Worm (Caenorhabditis elegans) whole organism, L1 larva: ENCODE data around the gene Y44F5A.1.

ENCODE experiments used
- C16A3.4 ChIP-seq: fragments of 150-350 bp; optimal IDR thresholded peaks from 2 replicates; lab custom pipeline; 2014; ENCODE audit warnings: missing biosample characterization, missing genetic modification characterization
- aha-1 ChIP-seq: fragments of 150-350 bp; optimal IDR thresholded peaks from 2 replicates; lab custom pipeline; 2014; ENCODE audit warnings: missing biosample characterization, missing genetic modification characterization
- aly-2 ChIP-seq: fragments of 150-350 bp; optimal IDR thresholded peaks from 2 replicates; lab custom pipeline; 2014; ENCODE audit warnings: missing biosample characterization, missing genetic modification characterization
- ama-1 ChIP-seq: fragments of 150-350 bp; optimal IDR thresholded peaks from 2 replicates; lab custom pipeline; 2014
- blmp-1 ChIP-seq: fragments of 150-350 bp; optimal IDR thresholded peaks from 2 replicates; lab custom pipeline; 2014; ENCODE audit warnings: missing biosample characterization, missing genetic modification characterization
- ceh-63 ChIP-seq: fragments of 200-800 bp; sonication (Bioruptor generic); optimal IDR thresholded peaks from 2 replicates; lab custom pipeline; 2018; ENCODE audit warnings: mild to moderate bottlenecking, missing genetic modification characterization, missing compliant biosample characterization
- ceh-8 ChIP-seq: fragments of 200-800 bp; sonication (Bioruptor generic); optimal IDR thresholded peaks from 2 replicates; lab custom pipeline; 2018; ENCODE audit warnings: mild to moderate bottlenecking, missing genetic modification characterization, moderate library complexity, missing compliant biosample characterization
- ceh-82 ChIP-seq, 3 experiments: fragments of 150-350 bp in 1 of 3; sonication (generic microtip) in 2 of 3; optimal IDR thresholded peaks; 2 replicates each; lab custom pipeline; 2014 to 2017; ENCODE audit warnings: missing biosample characterization in 3 of 3, missing genetic modification characterization in 3 of 3
- ceh-88 ChIP-seq: fragments of 200-800 bp; sonication (Bioruptor generic); IDR thresholded peaks from 2 replicates; pipeline ENCODE4 v1.3.6; 2022; ENCODE audit warnings: missing genetic modification characterization, missing compliant biosample characterization
- dpl-1 ChIP-seq, 3 experiments: fragments of 150-350 bp in 2 of 3; sonication (generic microtip) in 1 of 3; optimal IDR thresholded peaks; 2 replicates each; lab custom pipeline; 2014 to 2017; ENCODE audit warnings: missing biosample characterization in 3 of 3, missing genetic modification characterization in 3 of 3, missing genetic modification reagents in 3 of 3
- dsc-1 ChIP-seq: sonication (generic microtip); optimal IDR thresholded peaks from 2 replicates; lab custom pipeline; 2016; ENCODE audit warnings: mild to moderate bottlenecking, missing genetic modification characterization, missing compliant biosample characterization
- efl-1 ChIP-seq, 4 experiments: fragments of 150-350 bp; optimal IDR thresholded peaks in 3 of 4; peaks in 1 of 4; 1 replicate in 1 of 4; 2 replicates in 3 of 4; lab custom pipeline; 2014; ENCODE audit warnings: missing biosample characterization in 2 of 4, missing genetic modification characterization in 2 of 4, missing genetic modification reagents in 2 of 4
- egl-13 ChIP-seq: sonication (generic microtip); optimal IDR thresholded peaks from 2 replicates; lab custom pipeline; 2016; ENCODE audit warnings: missing genotype, missing genetic modification reagents, missing genetic modification characterization, missing compliant biosample characterization
- elt-2 ChIP-seq: sonication (generic microtip); optimal IDR thresholded peaks from 2 replicates; lab custom pipeline; 2016; ENCODE audit warnings: missing genetic modification characterization, mild to moderate bottlenecking, inconsistent platforms, missing compliant biosample characterization, missing genetic modification reagents
- elt-3 ChIP-seq, 6 experiments: fragments of 150-350 bp in 1 of 6; sonication (generic microtip); optimal IDR thresholded peaks; 2 replicates each; lab custom pipeline; 2017 to 2018; ENCODE audit warnings: missing biosample characterization in 6 of 6, missing genetic modification characterization in 6 of 6, inconsistent platforms in 1 of 6
- fkh-10 ChIP-seq: sonication (generic microtip); optimal IDR thresholded peaks from 2 replicates; lab custom pipeline; 2017; ENCODE audit warnings: missing biosample characterization, missing genetic modification reagents, missing genetic modification characterization
- fkh-4 ChIP-seq: sonication (generic microtip); optimal IDR thresholded peaks from 2 replicates; lab custom pipeline; 2016; ENCODE audit warnings: missing compliant biosample characterization, missing genetic modification characterization, borderline replicate concordance
- fkh-8 ChIP-seq: sonication (generic microtip); optimal IDR thresholded peaks from 2 replicates; lab custom pipeline; 2016; ENCODE audit warnings: mild to moderate bottlenecking, missing genetic modification characterization, missing compliant biosample characterization
- fos-1 ChIP-seq: fragments of 150-350 bp; optimal IDR thresholded peaks from 2 replicates; lab custom pipeline; 2014; ENCODE audit warnings: missing biosample characterization, missing genetic modification characterization
- hlh-17 ChIP-seq: fragments of 200-800 bp; sonication (Bioruptor generic); optimal IDR thresholded peaks from 2 replicates; lab custom pipeline; 2018; ENCODE audit warnings: missing genetic modification characterization, mild to moderate bottlenecking, missing compliant biosample characterization, moderate library complexity, borderline replicate concordance
- hpl-2 ChIP-seq: fragments of 150-350 bp; optimal IDR thresholded peaks from 2 replicates; lab custom pipeline; 2014; ENCODE audit warnings: missing biosample characterization, missing genetic modification reagents, missing genetic modification characterization
- irx-1 ChIP-seq: sonication (generic microtip); optimal IDR thresholded peaks from 2 replicates; lab custom pipeline; 2016; ENCODE audit warnings: missing genetic modification characterization, missing compliant biosample characterization
- lin-13 ChIP-seq: fragments of 150-350 bp; optimal IDR thresholded peaks from 2 replicates; lab custom pipeline; 2014; ENCODE audit warnings: missing biosample characterization, missing genetic modification reagents, missing genetic modification characterization
- lin-14 ChIP-seq: fragments of 200-800 bp; sonication (Bioruptor generic); optimal IDR thresholded peaks from 2 replicates; lab custom pipeline; 2018; ENCODE audit warnings: mild to moderate bottlenecking, missing genetic modification characterization, moderate library complexity, missing compliant biosample characterization
- lin-35 ChIP-seq, 2 experiments: fragments of 150-350 bp; optimal IDR thresholded peaks; 2 replicates each; lab custom pipeline; 2014; ENCODE audit warnings: missing biosample characterization in 2 of 2, missing genetic modification characterization in 2 of 2, missing genetic modification reagents in 2 of 2
- lir-3 ChIP-seq: sonication (generic microtip); optimal IDR thresholded peaks from 2 replicates; lab custom pipeline; 2016; ENCODE audit warnings: mild to moderate bottlenecking, missing genetic modification characterization, moderate library complexity, missing compliant biosample characterization; ENCODE audit not compliant: poor library complexity
- lsy-2 ChIP-seq, 2 experiments: fragments of 150-350 bp; optimal IDR thresholded peaks; 2 replicates each; lab custom pipeline; 2014; ENCODE audit warnings: missing biosample characterization in 2 of 2, missing genetic modification characterization in 2 of 2
- mab-9 ChIP-seq: fragments of 200-800 bp; sonication (Bioruptor generic); IDR thresholded peaks from 2 replicates; pipeline ENCODE4 v1.3.6; 2022; ENCODE audit warnings: missing genetic modification reagents, missing genetic modification characterization, missing compliant biosample characterization
- mdl-1 ChIP-seq, 2 experiments: fragments of 150-350 bp; optimal IDR thresholded peaks; 2 replicates each; lab custom pipeline; 2014 to 2017; ENCODE audit warnings: missing biosample characterization in 2 of 2, missing genetic modification characterization in 2 of 2, inconsistent platforms in 1 of 2
- nhr-19 ChIP-seq: fragments of 200-800 bp; sonication (Bioruptor generic); conservative IDR thresholded peaks from 2 replicates; pipeline ENCODE4 v1.3.6; 2022; ENCODE audit warnings: missing genetic modification characterization, missing compliant biosample characterization
- nhr-20 ChIP-seq: sonication (generic microtip); optimal IDR thresholded peaks from 2 replicates; lab custom pipeline; 2016; ENCODE audit warnings: mild to moderate bottlenecking, missing genetic modification characterization, missing compliant biosample characterization
- nhr-28 ChIP-seq: fragments of 150-350 bp; optimal IDR thresholded peaks from 2 replicates; lab custom pipeline; 2014; ENCODE audit warnings: missing biosample characterization, missing genetic modification characterization
- nhr-47 ChIP-seq: sonication (generic microtip); optimal IDR thresholded peaks from 2 replicates; lab custom pipeline; 2016; ENCODE audit warnings: mild to moderate bottlenecking, missing genetic modification characterization, moderate library complexity, missing compliant biosample characterization
- nhr-71 ChIP-seq: sonication (generic microtip); optimal IDR thresholded peaks from 2 replicates; lab custom pipeline; 2016; ENCODE audit warnings: mild to moderate bottlenecking, missing genetic modification characterization, moderate library complexity, missing compliant biosample characterization
- nhr-84 ChIP-seq: sonication (generic microtip); optimal IDR thresholded peaks from 2 replicates; lab custom pipeline; 2017; ENCODE audit warnings: missing biosample characterization, missing genetic modification characterization
- nhr-85 ChIP-seq: sonication (generic microtip); peaks from one replicate; lab custom pipeline; 2016; ENCODE audit warnings: missing genetic modification characterization, inconsistent platforms, missing compliant biosample characterization
- nhr-90 ChIP-seq: sonication (generic microtip); optimal IDR thresholded peaks from 2 replicates; lab custom pipeline; 2016; ENCODE audit warnings: mild to moderate bottlenecking, missing genetic modification characterization, missing compliant biosample characterization; ENCODE audit not compliant: poor library complexity
- pax-3 ChIP-seq: fragments of 200-800 bp; sonication (Bioruptor generic); optimal IDR thresholded peaks from 2 replicates; lab custom pipeline; 2018; ENCODE audit warnings: mild to moderate bottlenecking, missing genetic modification characterization, moderate library complexity, missing compliant biosample characterization
- rnt-1 ChIP-seq: sonication (generic microtip); optimal IDR thresholded peaks from 2 replicates; lab custom pipeline; 2016; ENCODE audit warnings: mild to moderate bottlenecking, missing genetic modification characterization, moderate library complexity, missing compliant biosample characterization
- snu-23 ChIP-seq: sonication (generic microtip); optimal IDR thresholded peaks from 2 replicates; lab custom pipeline; 2016; ENCODE audit warnings: missing genetic modification characterization, missing compliant biosample characterization
- sptf-1 ChIP-seq: fragments of 150-350 bp; optimal IDR thresholded peaks from 2 replicates; lab custom pipeline; 2014; ENCODE audit warnings: missing biosample characterization, missing genetic modification characterization
- sup-37 ChIP-seq: fragments of 200-800 bp; sonication (Bioruptor generic); optimal IDR thresholded peaks from 2 replicates; lab custom pipeline; 2018; ENCODE audit warnings: mild to moderate bottlenecking, missing genetic modification characterization, missing compliant biosample characterization
- swsn-7 ChIP-seq: sonication (generic microtip); optimal IDR thresholded peaks from 2 replicates; lab custom pipeline; 2016; ENCODE audit warnings: missing genetic modification characterization, missing compliant biosample characterization
- tbx-2 ChIP-seq: sonication (generic microtip); optimal IDR thresholded peaks from 2 replicates; lab custom pipeline; 2016; ENCODE audit warnings: missing genetic modification characterization, missing compliant biosample characterization
- tlp-1 ChIP-seq: fragments of 150-350 bp; optimal IDR thresholded peaks from 2 replicates; lab custom pipeline; 2014; ENCODE audit warnings: missing biosample characterization, missing genetic modification characterization
- unc-130 ChIP-seq: fragments of 150-350 bp; optimal IDR thresholded peaks from 2 replicates; lab custom pipeline; 2017; ENCODE audit warnings: missing biosample characterization, missing genetic modification characterization, inconsistent platforms
- unc-62 ChIP-seq: fragments of 150-350 bp; optimal IDR thresholded peaks from 2 replicates; lab custom pipeline; 2014; ENCODE audit warnings: missing biosample characterization, missing genetic modification reagents, missing genetic modification characterization
- unc-98 ChIP-seq: fragments of 200-800 bp; sonication (Bioruptor generic); IDR thresholded peaks from 2 replicates; pipeline ENCODE4 v1.3.6; 2022; ENCODE audit warnings: missing genetic modification characterization, missing compliant biosample characterization
- vab-15 ChIP-seq: sonication (generic microtip); optimal IDR thresholded peaks from 2 replicates; lab custom pipeline; 2017; ENCODE audit warnings: missing genotype, mild to moderate bottlenecking, missing genetic modification characterization, missing compliant biosample characterization
- zip-4 ChIP-seq: fragments of 200-800 bp; sonication (Bioruptor generic); optimal IDR thresholded peaks from 2 replicates; lab custom pipeline; 2018; ENCODE audit warnings: mild to moderate bottlenecking, missing genetic modification characterization, moderate library complexity, missing compliant biosample characterization
- ztf-4 ChIP-seq: fragments of 150-350 bp; optimal IDR thresholded peaks from 2 replicates; lab custom pipeline; 2014; ENCODE audit warnings: missing biosample characterization, missing genetic modification characterization

Y44F5A.1 gene

ce11 chrIII:4195306-4196008, 52.0 kb downstream of the Y44F5A.1 start:
- TF ChIP-seq nhr-19 (GFP tag; lab: Robert Waterston, UW), result peak; percentile 60
- TF ChIP-seq unc-130, result peak; percentile 13
- no peak for TF ChIP-seq dpl-1 (GFP tag; optimal IDR thresholded peaks at IDR 0.05; lab: Kevin White, UChicago)
- no peak for TF ChIP-seq tlp-1
- TF ChIP-seq hlh-17 (GFP tag; lab: Kevin White, UChicago), result peak; percentile 5
- peak; percentile 39 for TF ChIP-seq hpl-2
- no peak for TF ChIP-seq sptf-1 (tag; lab: Kevin White, UChicago)
- peak; percentile 11 for TF ChIP-seq lir-3 (tag; lab: Kevin White, UChicago)
- peak; percentile 32 for TF ChIP-seq fkh-4 (tag; lab: Kevin White, UChicago)
- no peak for TF ChIP-seq ceh-82 (tag; optimal IDR thresholded peaks at IDR 0.05; lab: Kevin White, UChicago)
- peak; percentile 5 for TF ChIP-seq tbx-2 (tag; lab: Kevin White, UChicago)
- TF ChIP-seq egl-13 (tag; lab: Kevin White, UChicago), result no peak
- no peak for TF ChIP-seq fkh-8 (tag; lab: Kevin White, UChicago)
- TF ChIP-seq sup-37 (GFP tag; lab: Kevin White, UChicago), result peak; percentile 41
- peak; percentile 95 for TF ChIP-seq ama-1 (lab: Kevin White, UChicago)
- TF ChIP-seq irx-1, result peak; percentile 35
- TF ChIP-seq nhr-84 (tag; lab: Kevin White, UChicago), result no peak
- peak; percentile 35 for TF ChIP-seq fos-1 (tag; lab: Kevin White, UChicago)
- TF ChIP-seq nhr-85 (tag; lab: Kevin White, UChicago), result peak; percentile 80
- TF ChIP-seq unc-98, result no peak
- TF ChIP-seq fkh-10 (GFP tag; lab: Kevin White, UChicago), result no peak
- TF ChIP-seq aha-1, result no peak
- TF ChIP-seq dsc-1, result peak; percentile 64
- peak; percentile 45 for TF ChIP-seq pax-3 (tag; lab: Kevin White, UChicago)
- TF ChIP-seq ceh-88 (GFP tag; lab: Robert Waterston, UW), result no peak
- no peak for TF ChIP-seq elt-3 (tag; optimal IDR thresholded peaks at IDR 0.05; lab: Kevin White, UChicago)
- TF ChIP-seq efl-1 (optimal IDR thresholded peaks at IDR 0.05; lab: Kevin White, UChicago), result peak; percentile 44 to 50
- peak in 1 of 2 experiments; percentile 8 for TF ChIP-seq efl-1 (GFP tag; optimal IDR thresholded peaks at IDR 0.05 in 1 of 2; lab: Kevin White, UChicago)
- no peak for TF ChIP-seq nhr-28
- TF ChIP-seq zip-4 (GFP tag; lab: Kevin White, UChicago), result peak; percentile 28
- TF ChIP-seq mab-9, result no peak
- peak; percentile 43 for TF ChIP-seq C16A3.4
- TF ChIP-seq nhr-71 (tag; lab: Kevin White, UChicago), result peak; percentile 83
- peak in 1 of 2 experiments; percentile 34 for TF ChIP-seq lin-35 (GFP tag; optimal IDR thresholded peaks at IDR 0.05; lab: Kevin White, UChicago)
- TF ChIP-seq nhr-47, result peak; percentile 59
- TF ChIP-seq lin-13, result peak; percentile 25
- TF ChIP-seq vab-15 (tag; lab: Kevin White, UChicago), result no peak
- peak; percentile 60 for TF ChIP-seq elt-2 (tag; lab: Kevin White, UChicago)
- TF ChIP-seq aly-2 (tag; lab: Kevin White, UChicago), result peak; percentile 94
- peak; percentile 53 for TF ChIP-seq rnt-1 (tag; lab: Kevin White, UChicago)
- peak; percentile 49 for TF ChIP-seq snu-23
- peak; percentile 63 for TF ChIP-seq nhr-90
- no peak for TF ChIP-seq ceh-63 (GFP tag; lab: Kevin White, UChicago)
- TF ChIP-seq mdl-1 (tag; optimal IDR thresholded peaks at IDR 0.05; lab: Kevin White, UChicago), result no peak
- TF ChIP-seq ceh-8 (GFP tag; lab: Kevin White, UChicago), result peak; percentile 44
- peak; percentile 72 for TF ChIP-seq ztf-4 (tag; lab: Kevin White, UChicago)
- peak; percentile 21 for TF ChIP-seq swsn-7 (tag; lab: Kevin White, UChicago)
- TF ChIP-seq nhr-20 (tag; lab: Kevin White, UChicago), result peak; percentile 37
- TF ChIP-seq blmp-1, result peak; percentile 77
- no peak for TF ChIP-seq unc-62
- peak; percentile 2 to 51 for TF ChIP-seq lsy-2 (tag; optimal IDR thresholded peaks at IDR 0.05; lab: Kevin White, UChicago)
- peak; percentile 22 for TF ChIP-seq lin-14 (GFP tag; lab: Kevin White, UChicago)
